Fruit fly (Drosophila melanogaster): ENCODE results near the gene Tbc1d8-9.

Gene Tbc1d8-9

dm6 chr3L:21342592-21342991, 924 bp downstream of the Tbc1d8-9 start:
- TF ChIP-seq Mnt (GFP tag; optimal IDR thresholded peaks at IDR 0.05) (no peak), CG5204 (GFP tag; optimal IDR thresholded peaks at IDR 0.05) (no peak), kay (GFP tag; ENCODE audit: borderline replicate concordance) (no peak), CG33017 (tag; optimal IDR thresholded peaks at IDR 0.05) (no peak), Crg-1 (GFP tag; optimal IDR thresholded peaks at IDR 0.05) (no peak), Clk (GFP tag; optimal IDR thresholded peaks at IDR 0.05) (no peak), CG7045 (GFP tag; optimal IDR thresholded peaks at IDR 0.05) (no peak), CG14711 (tag; optimal IDR thresholded peaks at IDR 0.05) (no peak)

- TF ChIP-seq CG1620 (GFP tag; optimal IDR thresholded peaks at IDR 0.05): no peak
- TF ChIP-seq ovo (GFP tag; optimal IDR thresholded peaks at IDR 0.05): no peak
- peak; percentile 97 for TF ChIP-seq Mnt (GFP tag; optimal IDR thresholded peaks at IDR 0.05)
Observed at dm6 chr3L:21334999-21335631, 8.4 kb downstream of the Tbc1d8-9 start, which contains the start of gene Tsr1. Gene Tsr1, plus strand, starts transcription at chr3L:21335215.

- TF ChIP-seq Crg-1 (GFP tag; optimal IDR thresholded peaks at IDR 0.05): no peak
- TF ChIP-seq CG14711 (tag; optimal IDR thresholded peaks at IDR 0.05): no peak
- no peak for TF ChIP-seq tj (GFP tag; optimal IDR thresholded peaks at IDR 0.05)
- no peak for TF ChIP-seq cnc (optimal IDR thresholded peaks at IDR 0.05)
- no peak for TF ChIP-seq Mnt (GFP tag; optimal IDR thresholded peaks at IDR 0.05)
- no peak for TF ChIP-seq cic (GFP tag; optimal IDR thresholded peaks at IDR 0.05)
- no peak for TF ChIP-seq toe (GFP tag; optimal IDR thresholded peaks at IDR 0.05)
- no peak for TF ChIP-seq bab1 (GFP tag; optimal IDR thresholded peaks at IDR 0.05)
- TF ChIP-seq CG5204 (GFP tag; optimal IDR thresholded peaks at IDR 0.05): no peak
- no peak for TF ChIP-seq CG1620 (GFP tag; optimal IDR thresholded peaks at IDR 0.05)
Observed at dm6 chr3L:21324724-21325123, 18.8 kb downstream of the Tbc1d8-9 start.

dm6 chr3L:21321807-21322503, 21.6 kb downstream of the Tbc1d8-9 start:
- TF ChIP-seq toe (GFP tag; optimal IDR thresholded peaks at IDR 0.05) (peak; percentile 62), Hr96 (GFP tag; optimal IDR thresholded peaks at IDR 0.05) (peak; percentile 47), bab1 (GFP tag; optimal IDR thresholded peaks at IDR 0.05) (no peak), tj (GFP tag; optimal IDR thresholded peaks at IDR 0.05) (no peak), CG7045 (GFP tag; optimal IDR thresholded peaks at IDR 0.05) (peak; percentile 85), ovo (GFP tag; optimal IDR thresholded peaks at IDR 0.05) (no peak), CG7101 (tag; optimal IDR thresholded peaks at IDR 0.05) (peak; percentile 57), CG33017 (tag; optimal IDR thresholded peaks at IDR 0.05) (peak; percentile 76), CG1620 (GFP tag; optimal IDR thresholded peaks at IDR 0.05) (no peak), Clk (GFP tag; optimal IDR thresholded peaks at IDR 0.05) (peak; percentile 71), CG14711 (tag; optimal IDR thresholded peaks at IDR 0.05) (no peak), Mnt (GFP tag; optimal IDR thresholded peaks at IDR 0.05) (no peak), CG5204 (GFP tag; optimal IDR thresholded peaks at IDR 0.05) (peak; percentile 71), CG11617 (GFP tag; optimal IDR thresholded peaks at IDR 0.05) (peak; percentile 43), pad (GFP tag; optimal IDR thresholded peaks at IDR 0.05) (peak; percentile 1), Crg-1 (GFP tag; optimal IDR thresholded peaks at IDR 0.05) (no peak), kay (GFP tag; ENCODE audit: borderline replicate concordance) (no peak), cic (GFP tag; optimal IDR thresholded peaks at IDR 0.05) (no peak), cnc (optimal IDR thresholded peaks at IDR 0.05) (no peak), CG12768 (GFP tag; optimal IDR thresholded peaks at IDR 0.05) (peak; percentile 83)

dm6 chr3L:21319957-21320356, 23.6 kb downstream of the Tbc1d8-9 start:
- TF ChIP-seq CG14711 (tag; optimal IDR thresholded peaks at IDR 0.05): no peak
- TF ChIP-seq Clk (GFP tag; optimal IDR thresholded peaks at IDR 0.05): no peak
- no peak for TF ChIP-seq cic (GFP tag; optimal IDR thresholded peaks at IDR 0.05)
- TF ChIP-seq CG7101 (tag; optimal IDR thresholded peaks at IDR 0.05): no peak

- peak; percentile 0 for TF ChIP-seq pad (GFP tag; optimal IDR thresholded peaks at IDR 0.05)
- no peak for TF ChIP-seq CG7045 (GFP tag; optimal IDR thresholded peaks at IDR 0.05)
Observed at dm6 chr3L:21319313-21319907, 24.1 kb downstream of the Tbc1d8-9 start.

- TF ChIP-seq CG33017 (tag; optimal IDR thresholded peaks at IDR 0.05) (no peak), ovo (GFP tag; optimal IDR thresholded peaks at IDR 0.05) (no peak), CG11617 (GFP tag; optimal IDR thresholded peaks at IDR 0.05) (no peak), cic (GFP tag; optimal IDR thresholded peaks at IDR 0.05) (no peak), toe (GFP tag; optimal IDR thresholded peaks at IDR 0.05) (no peak), CG5204 (GFP tag; optimal IDR thresholded peaks at IDR 0.05) (no peak), tj (GFP tag; optimal IDR thresholded peaks at IDR 0.05) (no peak), CG14711 (tag; optimal IDR thresholded peaks at IDR 0.05) (no peak), Crg-1 (GFP tag; optimal IDR thresholded peaks at IDR 0.05) (no peak), CG7101 (tag; optimal IDR thresholded peaks at IDR 0.05) (no peak), Hr96 (GFP tag; optimal IDR thresholded peaks at IDR 0.05) (no peak), CG12768 (GFP tag; optimal IDR thresholded peaks at IDR 0.05) (no peak), Mnt (GFP tag; optimal IDR thresholded peaks at IDR 0.05) (no peak), bab1 (GFP tag; optimal IDR thresholded peaks at IDR 0.05) (no peak), CG7045 (GFP tag; optimal IDR thresholded peaks at IDR 0.05) (no peak), CG1620 (GFP tag; optimal IDR thresholded peaks at IDR 0.05) (no peak)
Observed at dm6 chr3L:21318474-21318873, 25.0 kb downstream of the Tbc1d8-9 start, which contains the start of gene Rab26. Gene Rab26, plus strand, starts transcription at chr3L:21318774.
